Fruit fly (Drosophila melanogaster): Measurements from ENCODE around the gene CG44476.

DNA sequence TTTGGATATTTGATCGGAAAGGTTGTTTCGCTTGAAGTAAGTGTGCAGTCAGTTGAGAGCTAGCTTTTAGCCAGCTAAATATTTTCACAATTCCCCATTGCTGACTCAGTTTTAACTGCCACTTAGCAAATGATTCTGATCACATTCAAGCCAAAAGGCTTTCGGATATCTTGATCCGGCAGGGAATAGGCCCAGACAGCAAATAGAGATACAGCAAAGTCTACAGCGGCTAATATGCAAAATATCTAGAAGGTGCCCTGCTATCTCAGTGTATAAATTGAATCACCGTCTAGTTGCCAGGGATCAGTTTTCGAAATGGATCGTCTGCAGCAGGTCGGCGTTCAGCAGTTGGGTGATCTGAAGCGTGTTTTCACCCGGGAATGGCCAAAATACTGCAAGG is 41.6 kb upstream of the CG44476 start, which contains the start of gene CG15155:
- no peak for TF ChIP-seq CG9948 (tag; optimal IDR thresholded peaks at IDR 0.05)
- TF ChIP-seq CG8301 (tag; optimal IDR thresholded peaks at IDR 0.05), result no peak
- no peak for TF ChIP-seq CG15710 (tag; optimal IDR thresholded peaks at IDR 0.05)
- TF ChIP-seq fd96Ca (GFP tag; IDR thresholded peaks at IDR 0.05), result no peak
- TF ChIP-seq D1 (tag; optimal IDR thresholded peaks at IDR 0.05), result no peak
- no peak for TF ChIP-seq CG32121 (GFP tag; IDR thresholded peaks at IDR 0.05)
- TF ChIP-seq rn (GFP tag; IDR thresholded peaks at IDR 0.05), result no peak
- TF ChIP-seq CG14655 (GFP tag; optimal IDR thresholded peaks at IDR 0.05), result no peak
- no peak for TF ChIP-seq Snoo (tag; optimal IDR thresholded peaks at IDR 0.05)
- TF ChIP-seq CG8159 (tag; optimal IDR thresholded peaks at IDR 0.05), result no peak
- TF ChIP-seq Pif1A (GFP tag; optimal IDR thresholded peaks at IDR 0.05), result no peak
- TF ChIP-seq EcR (GFP tag; optimal IDR thresholded peaks at IDR 0.05), result no peak

All from whole organism, pupa.